Worm (Caenorhabditis elegans) whole organism, midembryonic: Measurements from ENCODE around the gene pap-3.

Experiments
- cog-1 ChIP-seq: sonication (generic microtip); optimal IDR thresholded peaks from 2 replicates; lab custom pipeline; 2016; ENCODE audit warnings: missing genetic modification characterization, missing compliant biosample characterization
- med-1 ChIP-seq: sonication (generic microtip); optimal IDR thresholded peaks from 2 replicates; lab custom pipeline; 2017; ENCODE audit warnings: missing genetic modification characterization, mild to moderate bottlenecking, missing compliant biosample characterization, antibody characterized with exemption, missing genetic modification reagents; ENCODE audit not compliant: insufficient read depth
- ref-1 ChIP-seq: fragments of 200-800 bp; sonication (Bioruptor generic); conservative IDR thresholded peaks from 2 replicates; pipeline ENCODE4 v1.3.6; 2022; ENCODE audit warnings: missing genetic modification reagents, missing genetic modification characterization, missing compliant biosample characterization
- tab-1 ChIP-seq: fragments of 200-800 bp; sonication (Bioruptor generic); IDR thresholded peaks from 2 replicates; pipeline ENCODE4 v1.3.6; 2022; ENCODE audit warnings: missing genetic modification characterization, missing compliant biosample characterization
- ztf-29 ChIP-seq: fragments of 200-800 bp; sonication (Bioruptor generic); IDR thresholded peaks from 2 replicates; pipeline ENCODE4 v1.3.6; 2022; ENCODE audit warnings: missing genetic modification reagents, missing genetic modification characterization, missing compliant biosample characterization

- TF ChIP-seq cog-1 (no peak), tab-1 (GFP tag; lab: Robert Waterston, UW) (no peak), ztf-29 (GFP tag; lab: Robert Waterston, UW) (no peak), med-1 (GFP tag; lab: Kevin White, UChicago) (no peak), ref-1 (GFP tag; lab: Robert Waterston, UW) (no peak)
Observed at ce11 chrII:11806256-11806655, 10.1 kb downstream of the pap-3 start, which contains the start of gene jmjd-1.1.
